Fruit fly (Drosophila melanogaster): ENCODE measurements around the gene TfIIB.

Gene TfIIB

DNA sequence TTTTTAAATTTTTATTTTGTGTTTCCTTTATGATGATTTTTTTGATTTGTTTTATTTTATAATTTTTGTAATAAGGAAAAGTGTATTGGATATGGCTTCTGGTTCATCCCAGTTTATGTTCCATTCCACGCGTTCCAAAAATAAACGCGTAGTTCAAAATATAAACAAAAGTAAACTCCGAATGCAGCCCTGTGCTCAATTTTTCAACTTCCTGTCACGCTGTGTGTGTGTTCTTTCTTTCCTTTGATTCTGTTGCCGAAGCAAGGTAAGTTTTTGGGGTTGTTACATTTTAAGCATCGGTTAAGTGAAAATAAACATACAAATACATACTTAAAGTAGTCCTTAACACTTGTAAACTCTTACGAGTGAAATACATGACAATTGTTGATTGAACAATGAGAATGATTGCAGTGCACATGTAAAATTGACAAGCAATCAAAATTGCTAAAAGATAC, 23.0 kb upstream of the TfIIB start, which contains the start of the genes Ip259 and RpS27A (continued):
- TF ChIP-seq CG6163 (GFP tag; IDR thresholded peaks at IDR 0.05) (no peak), fd85E (GFP tag; optimal IDR thresholded peaks at IDR 0.05) (peak; percentile 63), eg (GFP tag; IDR thresholded peaks at IDR 0.05) (no peak), CG7368 (GFP tag; optimal IDR thresholded peaks at IDR 0.05) (no peak), Hr38 (GFP tag; optimal IDR thresholded peaks at IDR 0.05) (no peak), Ets21C (GFP tag; optimal IDR thresholded peaks at IDR 0.05) (peak; percentile 6), Gug (GFP tag; IDR thresholded peaks at IDR 0.05) (0 out of 2 replicates have a peak, but pooled peaks have one; percentile 19), vri (GFP tag; optimal IDR thresholded peaks at IDR 0.05) (no peak)

DNA sequence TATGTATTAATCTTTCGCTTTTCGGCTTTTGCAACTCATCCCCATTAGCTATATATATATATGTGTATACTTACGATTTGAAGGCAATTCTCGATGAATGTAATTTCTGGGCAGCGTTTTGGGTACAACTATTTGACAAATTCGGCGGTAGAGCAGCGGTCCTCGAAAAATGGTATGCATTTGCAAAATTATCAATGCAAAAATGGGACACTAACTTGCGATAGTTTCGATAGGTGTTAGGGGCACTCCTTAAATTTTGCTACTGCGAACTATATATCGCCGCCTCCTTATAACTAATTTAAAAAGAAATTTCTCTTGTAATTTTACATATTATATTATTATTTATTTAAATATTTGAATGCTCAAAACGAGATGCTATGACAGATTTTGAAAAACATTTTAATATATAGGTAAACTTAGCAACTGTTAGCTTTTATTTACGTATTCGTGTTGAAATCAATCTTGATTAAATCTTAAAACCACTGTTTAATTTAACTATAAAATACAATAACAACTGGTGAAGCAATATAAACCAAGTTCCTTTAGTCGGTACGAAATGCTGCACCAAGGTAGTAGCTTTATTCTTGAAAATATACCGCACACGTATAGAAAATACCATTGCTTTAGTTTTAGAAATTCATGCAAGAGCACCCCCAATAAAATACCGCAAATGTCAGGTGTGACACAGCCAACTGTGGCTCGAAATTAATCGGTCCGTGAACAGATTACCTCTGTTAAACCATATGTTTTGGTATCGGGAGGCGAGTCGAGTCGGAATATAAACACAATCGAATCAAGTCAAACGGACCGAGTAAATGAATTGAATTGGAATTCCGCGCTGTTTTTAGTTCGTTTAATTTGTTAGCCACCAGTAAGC, 17.6 kb upstream of the TfIIB start, which contains the start of the genes CG5355 and Klp31E:
TSS of gene CG5355 (minus strand) at position 213 of the 877 bp plus-strand sequence.
TSS of gene Klp31E (plus strand) at position 767 of the 877 bp plus-strand sequence.
- no peak for TF ChIP-seq Hr38 (GFP tag; optimal IDR thresholded peaks at IDR 0.05)
- peak; percentile 54 for TF ChIP-seq esn (GFP tag; optimal IDR thresholded peaks at IDR 0.05)
- TF ChIP-seq CG34406 (GFP tag; optimal IDR thresholded peaks at IDR 0.05): no peak
- no peak for TF ChIP-seq salr (GFP tag; optimal IDR thresholded peaks at IDR 0.05)
- no peak for TF ChIP-seq CG10669 (GFP tag; optimal IDR thresholded peaks at IDR 0.05)
- 0 out of 2 replicates have a peak, but pooled peaks have one; percentile 41 for TF ChIP-seq Gug (GFP tag; IDR thresholded peaks at IDR 0.05)
- TF ChIP-seq net (GFP tag; optimal IDR thresholded peaks at IDR 0.05): no peak
- TF ChIP-seq CG16779 (tag; optimal IDR thresholded peaks at IDR 0.05): no peak
- TF ChIP-seq CG11762 (GFP tag; optimal IDR thresholded peaks at IDR 0.05; ENCODE audit: insufficient read depth): no peak
- no peak for TF ChIP-seq Sox102F (GFP tag; optimal IDR thresholded peaks at IDR 0.05)
- TF ChIP-seq CG3032 (tag; optimal IDR thresholded peaks at IDR 0.05): peak; percentile 79
- no peak for TF ChIP-seq CG15336 (GFP tag; IDR thresholded peaks at IDR 0.05)
- no peak for TF ChIP-seq CG11902 (GFP tag; optimal IDR thresholded peaks at IDR 0.05)
- TF ChIP-seq Eip93F (GFP tag; optimal IDR thresholded peaks at IDR 0.05): peak; percentile 52
- TF ChIP-seq Sox15 (GFP tag; optimal IDR thresholded peaks at IDR 0.05): peak; percentile 65
- TF ChIP-seq ss (GFP tag; optimal IDR thresholded peaks at IDR 0.05): no peak
- TF ChIP-seq cyc (GFP tag; optimal IDR thresholded peaks at IDR 0.05): peak; percentile 47
- TF ChIP-seq CG1621 (tag; optimal IDR thresholded peaks at IDR 0.05): no peak
- peak; percentile 46 for TF ChIP-seq Ets96B (tag; optimal IDR thresholded peaks at IDR 0.05)
- TF ChIP-seq vri (GFP tag; optimal IDR thresholded peaks at IDR 0.05): no peak
- TF ChIP-seq fkh (GFP tag; optimal IDR thresholded peaks at IDR 0.05): no peak
- TF ChIP-seq Eip78C (GFP tag): peak; percentile 87
- TF ChIP-seq Blimp-1 (GFP tag; optimal IDR thresholded peaks at IDR 0.05): peak; percentile 43
- no peak for TF ChIP-seq Smox (GFP tag; optimal IDR thresholded peaks at IDR 0.05)
- peak; percentile 59 for TF ChIP-seq lz (GFP tag; optimal IDR thresholded peaks at IDR 0.05)
- peak; percentile 59 for TF ChIP-seq Hr39 (GFP tag; optimal IDR thresholded peaks at IDR 0.05)
- TF ChIP-seq CG11294 (GFP tag; IDR thresholded peaks at IDR 0.05): no peak
- no peak for TF ChIP-seq CG3919 (GFP tag; optimal IDR thresholded peaks at IDR 0.05)
- TF ChIP-seq CG6792 (GFP tag; optimal IDR thresholded peaks at IDR 0.05): peak; percentile 42
- peak; percentile 50 for TF ChIP-seq acj6 (GFP tag; optimal IDR thresholded peaks at IDR 0.05)
- TF ChIP-seq CG31627 (GFP tag; optimal IDR thresholded peaks at IDR 0.05): peak; percentile 63
- no peak for TF ChIP-seq eg (GFP tag; IDR thresholded peaks at IDR 0.05)
- TF ChIP-seq fd85E (GFP tag; optimal IDR thresholded peaks at IDR 0.05): no peak
- TF ChIP-seq OdsH (GFP tag; optimal IDR thresholded peaks at IDR 0.05): peak; percentile 69
- no peak for TF ChIP-seq Hr4 (GFP tag; optimal IDR thresholded peaks at IDR 0.05)
- no peak for TF ChIP-seq Sox14 (GFP tag; optimal IDR thresholded peaks at IDR 0.05)
- no peak for TF ChIP-seq Eip75B (GFP tag; optimal IDR thresholded peaks at IDR 0.05)
- TF ChIP-seq CG6854 (GFP tag; optimal IDR thresholded peaks at IDR 0.05): peak; percentile 16
- TF ChIP-seq CG8319 (GFP tag; optimal IDR thresholded peaks at IDR 0.05): no peak
- TF ChIP-seq spab (GFP tag; optimal IDR thresholded peaks at IDR 0.05): no peak
- no peak for TF ChIP-seq Met (GFP tag; optimal IDR thresholded peaks at IDR 0.05)
- no peak for TF ChIP-seq pdm3 (GFP tag; optimal IDR thresholded peaks at IDR 0.05)
- TF ChIP-seq topi (GFP tag; optimal IDR thresholded peaks at IDR 0.05): no peak
- TF ChIP-seq CG6163 (GFP tag; IDR thresholded peaks at IDR 0.05): no peak
- TF ChIP-seq CG4318 (GFP tag; optimal IDR thresholded peaks at IDR 0.05): no peak

All from whole organism, prepupa.